Fruit fly (Drosophila melanogaster): ENCODE results near the gene CCT4.

The CCT4 gene

DNA sequence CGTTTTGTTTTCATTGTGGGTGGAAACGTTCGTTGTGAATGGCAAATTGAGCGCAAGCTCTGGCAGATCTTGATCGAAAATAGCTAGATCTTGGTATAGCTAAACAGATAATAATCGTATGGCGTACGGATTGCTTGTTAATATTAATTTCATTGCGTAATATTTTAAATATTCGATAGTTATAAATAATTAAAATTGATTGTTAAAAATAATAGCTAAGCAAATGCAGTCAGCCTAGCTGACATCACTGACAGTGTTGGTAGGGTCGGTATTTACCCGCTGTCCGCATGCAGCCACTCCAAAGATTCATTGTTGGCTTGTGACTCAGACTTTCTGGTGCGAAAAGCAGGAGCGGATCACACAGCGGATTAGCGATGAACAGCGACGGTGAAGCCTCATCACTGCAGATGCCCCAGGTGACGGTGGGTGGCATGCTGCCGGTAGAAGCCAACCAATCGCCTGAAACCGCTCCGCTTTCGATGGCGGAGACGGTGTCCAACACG, 11.7 kb upstream of the CCT4 start, which contains the start of the genes CG5776 and spict (continued):
- TF ChIP-seq sr (GFP tag; IDR thresholded peaks at IDR 0.05) (no peak), H15 (GFP tag; IDR thresholded peaks at IDR 0.05) (peak; percentile 57; the same call in 1 of the 3 replicates), CG5953 (GFP tag; IDR thresholded peaks at IDR 0.05) (peak; percentile 21; the same call in 1 of the 2 replicates), slou (GFP tag; optimal IDR thresholded peaks at IDR 0.05) (no peak), emc (GFP tag; optimal IDR thresholded peaks at IDR 0.05) (no peak), Sry-δ (GFP tag; optimal IDR thresholded peaks at IDR 0.05) (no peak), Fer1 (GFP tag; optimal IDR thresholded peaks at IDR 0.05) (peak; percentile 70), Six4 (GFP tag; optimal IDR thresholded peaks at IDR 0.05) (no peak), Meics (GFP tag; optimal IDR thresholded peaks at IDR 0.05) (peak; percentile 72), CG4404 (GFP tag; IDR thresholded peaks at IDR 0.05) (peak; percentile 77), inv (GFP tag; IDR thresholded peaks at IDR 0.05; ENCODE audit: partially characterized antibody) (peak; percentile 39; the same call in 1 of the 2 replicates), onecut (GFP tag; IDR thresholded peaks at IDR 0.05) (peak; percentile 35), CG7839 (tag; optimal IDR thresholded peaks at IDR 0.05) (peak; percentile 69), Awh (GFP tag; IDR thresholded peaks at IDR 0.05) (peak; percentile 59; the same call in 1 of the 2 replicates), scrt (GFP tag; optimal IDR thresholded peaks at IDR 0.05) (peak; percentile 68), jing (GFP tag; optimal IDR thresholded peaks at IDR 0.05) (peak; percentile 38), toy (GFP tag; IDR thresholded peaks at IDR 0.05) (0 out of 2 replicates have a peak, but pooled peaks have one; percentile 5), lmd (GFP tag; IDR thresholded peaks at IDR 0.05) (peak; percentile 83), Chrac-16 (GFP tag; optimal IDR thresholded peaks at IDR 0.05) (peak; percentile 58), CG17359 (tag; optimal IDR thresholded peaks at IDR 0.05) (peak; percentile 42), stwl (tag; optimal IDR thresholded peaks at IDR 0.05) (peak; percentile 31), sens (GFP tag) (peak; percentile 79), CG12744 (GFP tag; optimal IDR thresholded peaks at IDR 0.05) (no peak), eyg (GFP tag; optimal IDR thresholded peaks at IDR 0.05) (no peak), CG31224 (GFP tag; IDR thresholded peaks at IDR 0.05) (peak; percentile 82), CG17385 (GFP tag; optimal IDR thresholded peaks at IDR 0.05) (peak; percentile 68), ac (GFP tag; optimal IDR thresholded peaks at IDR 0.05) (no peak), Hand (GFP tag; optimal IDR thresholded peaks at IDR 0.05) (peak; percentile 66), p53 (GFP tag; optimal IDR thresholded peaks at IDR 0.05) (no peak), br (optimal IDR thresholded peaks at IDR 0.05) (no peak), croc (GFP tag; conservative IDR thresholded peaks at IDR 0.05) (peak; percentile 39; the same call in 2 of the 3 replicates), CG31441 (GFP tag; IDR thresholded peaks at IDR 0.05) (peak; percentile 60), Xbp1 (GFP tag; optimal IDR thresholded peaks at IDR 0.05) (peak; percentile 75), E2f2 (GFP tag; IDR thresholded peaks at IDR 0.05) (peak; percentile 79), CoRest (tag; optimal IDR thresholded peaks at IDR 0.05) (peak; percentile 87), CG1233 (GFP tag; optimal IDR thresholded peaks at IDR 0.05) (peak; percentile 58), gsb (GFP tag; IDR thresholded peaks at IDR 0.05) (peak; percentile 34; the same call in 1 of the 2 replicates), CG6175 (GFP tag; IDR thresholded peaks at IDR 0.05) (no peak), jumu (GFP tag; optimal IDR thresholded peaks at IDR 0.05) (no peak), ftz-f1 (GFP tag; optimal IDR thresholded peaks at IDR 0.05) (no peak), bab2 (GFP tag; optimal IDR thresholded peaks at IDR 0.05) (peak; percentile 30), Hmr (GFP tag; optimal IDR thresholded peaks at IDR 0.05) (peak; percentile 91), odd (GFP tag; optimal IDR thresholded peaks at IDR 0.05) (peak; percentile 33), crc (GFP tag; optimal IDR thresholded peaks at IDR 0.05) (no peak), shn (GFP tag; optimal IDR thresholded peaks at IDR 0.05) (peak; percentile 15), CG9437 (GFP tag; optimal IDR thresholded peaks at IDR 0.05) (peak; percentile 55), pho (GFP tag; optimal IDR thresholded peaks at IDR 0.05) (peak; percentile 54), slp2 (GFP tag; optimal IDR thresholded peaks at IDR 0.05) (peak; percentile 18), CG7372 (GFP tag; IDR thresholded peaks at IDR 0.05) (no peak), CG15011 (GFP tag; optimal IDR thresholded peaks at IDR 0.05) (peak; percentile 57), CG11560 (tag; IDR thresholded peaks at IDR 0.05) (peak; percentile 76; the same call in 2 of the 3 replicates), CG3281 (GFP tag; optimal IDR thresholded peaks at IDR 0.05) (peak; percentile 70)

All from whole organism, embryonic.